Worm (Caenorhabditis elegans) whole organism, dauer: ENCODE results near the gene rad-54.B.

Experiments used
- unc-62 ChIP-seq: sonication (generic microtip); optimal IDR thresholded peaks from 2 replicates; lab custom pipeline; 2017; ENCODE audit warnings: missing biosample characterization, missing genetic modification reagents, missing genetic modification characterization

rad-54.B gene

ce11 chrIV:16988397-16988796 is 38.5 kb downstream of the rad-54.B start, which contains the start of gene nccd-1:
Gene nccd-1 (plus strand): TSS chrIV:16988697.
- TF ChIP-seq unc-62 (GFP tag; lab: Kevin White, UChicago): no peak

- TF ChIP-seq unc-62 (GFP tag; lab: Kevin White, UChicago): no peak
Measured at ce11 chrIV:16995425-16995824, 45.6 kb downstream of the rad-54.B start, which contains the start of gene rom-4. Gene rom-4 (plus strand): TSS chrIV:16995822.

ce11 chrIV:17005734-17006133 is 55.9 kb downstream of the rad-54.B start:
- TF ChIP-seq unc-62 (GFP tag; lab: Kevin White, UChicago): no peak

- TF ChIP-seq unc-62 (GFP tag; lab: Kevin White, UChicago): no peak
Measured at ce11 chrIV:17010274-17010673, 60.4 kb downstream of the rad-54.B start.
